Fruit fly (Drosophila melanogaster): ENCODE measurements around the gene CG46412.

DNA sequence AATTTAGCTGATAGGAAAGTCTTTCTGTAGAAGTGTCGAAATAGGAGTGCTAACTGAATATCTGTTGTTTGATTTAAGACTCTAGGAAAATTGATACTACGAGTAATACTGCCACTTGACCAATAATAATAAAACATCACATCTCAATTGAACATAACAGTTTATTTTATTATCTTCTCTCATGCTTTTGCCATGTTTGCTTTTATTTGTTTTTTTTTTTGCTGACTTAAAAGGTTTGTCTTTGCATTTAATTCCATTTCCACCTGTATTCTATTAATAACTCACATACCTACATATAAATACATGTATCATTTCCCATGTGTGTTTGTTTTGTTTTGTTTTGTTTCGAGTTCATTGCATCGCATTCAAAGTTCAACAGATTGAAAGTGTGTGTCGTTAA is 41.3 kb downstream of the CG46412 start, which contains the start of the genes CG11714 and Fuca:
- no peak for TF ChIP-seq CG12768 (GFP tag; optimal IDR thresholded peaks at IDR 0.05)
- no peak for TF ChIP-seq Crg-1 (GFP tag; optimal IDR thresholded peaks at IDR 0.05)
- no peak for TF ChIP-seq CG11617 (GFP tag; optimal IDR thresholded peaks at IDR 0.05)
- TF ChIP-seq CG33017 (tag; optimal IDR thresholded peaks at IDR 0.05), result no peak
- no peak for TF ChIP-seq Clk (GFP tag; optimal IDR thresholded peaks at IDR 0.05)
- TF ChIP-seq CG7045 (GFP tag; optimal IDR thresholded peaks at IDR 0.05), result no peak
- TF ChIP-seq CG5204 (GFP tag; optimal IDR thresholded peaks at IDR 0.05), result no peak
- peak; percentile 35 for TF ChIP-seq tj (GFP tag; optimal IDR thresholded peaks at IDR 0.05)
